Fruit fly (Drosophila melanogaster) whole organism, larva: ENCODE measurements around the gene Pfas.

Experiments used
- noc ChIP-seq: fragments of 200-800 bp; sonication (Bioruptor generic); optimal IDR thresholded peaks from 3 replicates; lab custom pipeline; 2019; ENCODE audit warnings: missing biosample characterization, mild to moderate bottlenecking, missing genetic modification characterization, moderate library complexity

Gene Pfas

DNA sequence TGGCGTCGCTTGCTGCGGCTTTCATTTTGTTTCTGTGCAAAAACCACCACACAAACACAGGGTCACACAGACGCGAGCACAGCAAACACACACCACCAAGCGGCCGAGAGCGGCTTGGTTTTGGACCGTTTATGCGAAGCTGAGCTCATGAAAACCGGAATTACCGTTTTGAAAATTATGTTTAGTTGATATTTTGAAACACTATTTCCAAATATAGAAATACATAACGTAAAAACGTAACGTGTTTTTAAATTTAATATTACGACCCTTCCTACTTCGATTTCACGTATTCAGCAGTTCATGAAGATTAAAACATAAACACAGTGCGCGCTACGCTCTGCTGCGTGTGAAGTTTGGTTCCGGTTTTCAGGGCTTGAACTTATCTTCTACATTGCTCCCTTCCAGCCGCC is 5.4 kb upstream of the Pfas start:
- peak; percentile 95 for TF ChIP-seq noc (tag; lab: Kevin White, UChicago)

DNA sequence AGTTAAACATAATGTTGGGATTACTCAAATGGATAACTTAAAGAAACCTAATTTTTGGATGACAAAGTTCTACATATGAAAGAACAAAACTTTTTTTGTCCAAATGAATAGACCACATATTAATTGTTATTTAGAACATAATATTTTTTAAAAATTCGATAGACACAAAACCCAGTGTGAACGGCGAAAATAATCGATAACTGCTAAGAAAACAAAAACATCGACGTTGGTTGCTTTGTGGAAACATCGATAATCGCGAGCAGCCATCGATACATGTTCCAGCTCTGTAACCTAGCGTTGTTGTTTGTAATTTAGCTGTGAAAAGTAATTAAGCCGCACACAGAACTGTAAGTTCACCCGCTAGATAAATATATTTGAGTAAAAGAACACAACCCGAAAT is 4.7 kb upstream of the Pfas start, which contains the start of gene CG9135:
CG9135 (plus strand) TSS at position 226 of the 400 bp plus-strand sequence.
- no peak for TF ChIP-seq noc (tag; lab: Kevin White, UChicago)

DNA sequence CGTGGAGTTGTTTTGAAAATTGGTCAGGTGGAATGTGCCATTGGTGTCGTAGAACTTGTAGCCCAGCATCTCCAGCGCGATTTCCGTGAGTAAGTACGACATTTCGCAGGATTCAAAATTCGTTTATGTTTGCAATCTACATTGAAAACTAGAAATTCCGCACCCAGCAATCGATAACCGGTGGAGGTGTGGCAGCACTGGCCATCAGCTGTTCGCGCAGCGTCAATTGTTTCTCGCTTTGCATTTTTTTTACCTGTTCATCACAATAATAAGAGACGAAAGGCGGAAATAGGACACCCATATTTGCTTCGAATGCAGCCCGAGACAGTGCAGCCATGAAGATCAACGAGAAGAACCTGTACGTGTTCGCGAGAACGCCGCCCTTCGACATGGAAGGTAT is 2.7 kb upstream of the Pfas start, which contains the start of the genes CG34179 and slmo:
CG34179 (minus strand) TSS at position 165 of the 400 bp plus-strand sequence.
slmo (minus strand) TSS at position 165 of the 400 bp plus-strand sequence.
- TF ChIP-seq noc (tag; lab: Kevin White, UChicago) = no peak

DNA sequence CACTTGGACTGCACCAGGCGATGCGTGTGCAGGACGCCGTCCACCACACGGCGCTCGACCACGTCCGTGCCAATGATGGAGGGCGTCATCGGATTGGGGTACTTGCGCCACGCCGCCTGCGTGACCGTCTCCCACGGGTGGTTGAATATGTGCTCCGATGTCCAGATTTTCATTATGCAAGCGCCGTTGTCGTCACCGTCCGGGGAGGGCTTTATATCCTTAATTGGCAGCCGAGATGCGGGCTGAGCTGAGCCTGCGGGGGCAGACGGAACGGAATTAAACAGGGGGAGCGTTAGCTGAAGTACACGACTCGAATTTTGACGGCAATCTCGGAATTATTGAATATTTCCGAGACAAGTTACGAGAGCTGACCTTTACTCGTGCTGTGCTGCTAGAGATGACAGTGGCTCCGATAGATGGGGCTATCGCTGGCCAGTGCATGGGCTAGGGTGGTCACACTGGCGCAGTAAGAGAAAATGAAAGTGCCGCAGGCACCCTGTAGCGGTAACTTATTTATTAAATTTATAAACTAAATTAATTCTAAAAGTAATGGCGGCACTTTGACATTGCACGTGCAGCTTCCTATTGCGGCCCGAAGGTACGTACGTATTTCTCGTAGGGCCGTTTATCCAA is 1.8 kb upstream of the Pfas start, which contains the start of gene IPIP:
IPIP (plus strand) TSS at position 475 of the 633 bp plus-strand sequence.
- no peak for TF ChIP-seq noc (tag; lab: Kevin White, UChicago)

DNA sequence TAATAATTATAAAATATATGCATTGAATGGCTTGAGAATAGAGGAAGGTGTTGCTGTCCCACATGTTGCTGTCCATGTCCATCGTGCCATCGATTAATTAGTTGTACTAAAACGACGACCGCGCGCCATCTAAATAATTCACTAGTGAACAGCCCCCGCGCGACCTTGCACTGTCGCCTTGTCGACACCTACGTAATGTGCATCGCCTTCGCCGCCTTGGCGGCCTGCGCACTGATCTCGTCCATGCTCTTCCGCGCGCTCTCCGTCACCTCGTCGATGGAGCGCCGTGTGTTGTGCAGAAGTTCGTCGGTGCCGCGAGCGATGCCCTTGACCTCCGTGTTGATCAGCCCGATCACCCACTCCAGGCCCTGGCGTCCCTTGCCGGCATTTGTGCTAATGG is 1.0 kb upstream of the Pfas start:
- no peak for TF ChIP-seq noc (tag; lab: Kevin White, UChicago)

DNA sequence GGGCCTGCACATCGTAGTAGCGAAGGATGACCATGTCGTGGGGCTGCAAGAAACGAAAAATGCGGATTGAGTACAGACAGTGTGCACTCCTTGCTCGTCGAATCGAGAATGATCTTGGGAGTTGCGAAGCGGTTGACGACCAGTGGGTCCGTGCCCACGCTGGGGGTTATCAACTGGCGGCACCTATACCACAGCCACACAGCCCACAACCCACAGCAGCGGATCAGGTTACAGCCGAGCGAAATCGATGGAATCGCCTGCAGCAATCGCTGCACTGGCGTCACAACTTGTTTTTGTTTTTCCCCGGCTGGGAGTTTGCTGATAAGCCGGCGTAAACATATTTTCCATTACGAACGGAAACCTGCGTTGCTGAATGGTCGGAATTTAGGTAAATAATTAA is 366 bp downstream of the Pfas start:
- no peak for TF ChIP-seq noc (tag; lab: Kevin White, UChicago)

DNA sequence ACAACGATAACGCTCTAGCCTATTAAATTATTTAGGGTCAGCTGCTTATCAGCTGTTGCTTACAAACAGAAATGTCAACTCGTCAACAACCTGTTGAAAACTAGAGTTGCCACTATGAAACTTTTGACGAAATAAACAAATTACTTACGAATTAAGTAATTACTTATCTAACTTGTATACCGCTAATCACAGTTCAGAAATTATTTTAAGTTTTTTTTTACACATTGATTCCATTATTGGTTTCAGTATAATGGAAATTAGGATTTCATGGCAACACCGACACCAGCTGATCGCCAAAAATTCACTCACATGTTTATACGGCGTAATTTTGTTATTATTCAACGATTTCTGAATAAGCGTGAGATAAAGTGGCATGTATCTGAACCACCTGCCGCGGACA is 8.0 kb downstream of the Pfas start, which contains the start of the genes CG9117 and CG31643:
CG9117 (minus strand) TSS at position 73 of the 400 bp plus-strand sequence.
CG31643 (plus strand) TSS at position 288 of the 400 bp plus-strand sequence.
- TF ChIP-seq noc (tag; lab: Kevin White, UChicago) = peak; percentile 76

DNA sequence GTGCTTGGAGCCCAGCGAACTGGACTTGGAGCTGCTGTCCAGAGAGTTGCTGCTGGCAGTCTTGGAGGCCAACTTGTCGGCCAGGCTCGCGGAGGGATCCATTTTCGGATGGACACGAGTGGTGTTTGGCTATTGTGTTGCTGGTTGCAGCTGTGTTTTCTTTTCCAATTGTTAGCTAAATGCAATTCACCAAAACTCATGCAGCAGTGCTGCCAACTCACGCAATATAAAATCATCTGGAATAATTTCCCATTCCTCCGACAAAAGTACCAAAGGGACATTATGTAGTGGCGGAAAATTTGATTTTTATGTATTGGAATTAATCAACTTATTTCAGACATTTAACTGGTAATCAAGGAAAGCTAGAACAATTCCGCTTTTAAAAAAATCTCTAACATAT is 9.1 kb downstream of the Pfas start, which contains the start of gene mtm:
mtm (minus strand) TSS at position 306 of the 400 bp plus-strand sequence.
- TF ChIP-seq noc (tag; lab: Kevin White, UChicago) = no peak

DNA sequence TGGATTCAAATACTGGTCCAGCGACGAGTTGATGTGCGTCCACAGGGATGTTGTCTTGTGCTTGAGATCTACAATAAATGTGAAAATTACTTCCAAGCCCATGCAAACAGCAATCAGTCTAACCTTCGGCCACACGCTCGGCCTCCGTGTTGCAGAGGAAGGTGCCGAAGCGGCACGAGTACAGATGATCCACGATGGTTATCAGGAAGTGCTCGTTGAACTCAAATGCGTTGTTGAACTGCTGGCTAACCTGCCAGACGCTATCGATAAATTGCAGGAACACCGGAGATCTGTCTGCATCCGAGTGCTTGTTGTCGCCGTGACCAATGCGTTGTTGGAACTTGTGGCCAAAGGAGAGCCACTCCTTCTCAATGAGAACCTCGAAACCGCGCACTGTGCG is 10.7 kb downstream of the Pfas start:
- no peak for TF ChIP-seq noc (tag; lab: Kevin White, UChicago)

DNA sequence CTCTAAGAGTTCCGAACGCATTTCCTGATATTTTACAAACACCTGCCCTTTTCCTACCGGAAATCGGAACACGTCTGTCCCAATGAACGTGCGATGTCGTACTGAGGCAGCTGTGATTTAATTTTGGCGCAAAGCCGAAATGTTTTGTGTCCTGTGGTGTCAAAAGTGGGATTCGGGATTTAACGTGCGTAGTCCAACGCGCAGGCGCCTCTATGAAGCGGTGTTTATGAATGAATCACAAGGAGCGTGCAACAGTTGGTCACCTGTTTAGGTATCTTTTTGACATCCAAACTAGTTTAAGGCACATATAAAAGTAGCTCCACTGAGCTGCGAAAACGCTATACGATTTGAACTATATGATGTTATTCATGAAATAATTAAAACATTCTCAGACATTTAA is 11.5 kb downstream of the Pfas start, which contains the start of gene CG9109:
CG9109 (minus strand) TSS at position 80 of the 400 bp plus-strand sequence.
- TF ChIP-seq noc (tag; lab: Kevin White, UChicago) = no peak

DNA sequence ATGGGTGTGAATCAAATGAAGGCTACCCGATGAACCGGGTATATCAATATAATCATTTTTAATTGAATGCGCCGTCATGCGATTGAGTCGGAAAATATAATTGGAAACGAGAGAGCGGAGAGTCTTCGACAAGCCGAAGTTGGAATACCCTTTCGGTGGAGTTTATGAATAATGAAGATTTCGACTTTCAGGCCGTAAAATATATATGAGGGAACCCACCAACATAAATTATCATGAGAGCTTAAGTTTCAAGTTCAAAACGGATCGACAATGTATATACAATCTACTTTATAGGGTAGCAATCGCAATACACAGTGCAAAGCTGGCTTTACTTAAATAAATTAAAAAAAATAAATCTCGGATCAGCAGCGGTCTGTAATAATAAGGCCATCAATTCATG is 14.0 kb downstream of the Pfas start:
- no peak for TF ChIP-seq noc (tag; lab: Kevin White, UChicago)

DNA sequence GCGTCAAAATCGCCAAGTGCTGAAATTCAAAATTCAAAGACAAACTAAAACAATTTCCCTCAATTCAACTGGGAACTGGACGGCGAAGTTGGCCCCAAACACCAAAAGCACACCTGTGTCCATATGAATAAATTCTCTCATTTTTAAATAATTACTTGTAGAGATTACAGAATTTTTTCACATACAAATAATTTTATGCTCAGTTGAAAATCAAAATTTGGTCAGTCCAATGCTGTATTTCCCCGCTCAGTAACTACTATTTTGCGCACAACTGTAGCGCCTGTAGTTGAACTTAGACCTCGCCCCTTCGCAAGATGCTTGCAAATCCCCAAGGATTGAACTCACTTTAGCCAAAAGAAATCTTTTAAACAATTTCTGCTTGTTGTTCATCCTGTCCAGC is 17.1 kb downstream of the Pfas start:
- no peak for TF ChIP-seq noc (tag; lab: Kevin White, UChicago)

DNA sequence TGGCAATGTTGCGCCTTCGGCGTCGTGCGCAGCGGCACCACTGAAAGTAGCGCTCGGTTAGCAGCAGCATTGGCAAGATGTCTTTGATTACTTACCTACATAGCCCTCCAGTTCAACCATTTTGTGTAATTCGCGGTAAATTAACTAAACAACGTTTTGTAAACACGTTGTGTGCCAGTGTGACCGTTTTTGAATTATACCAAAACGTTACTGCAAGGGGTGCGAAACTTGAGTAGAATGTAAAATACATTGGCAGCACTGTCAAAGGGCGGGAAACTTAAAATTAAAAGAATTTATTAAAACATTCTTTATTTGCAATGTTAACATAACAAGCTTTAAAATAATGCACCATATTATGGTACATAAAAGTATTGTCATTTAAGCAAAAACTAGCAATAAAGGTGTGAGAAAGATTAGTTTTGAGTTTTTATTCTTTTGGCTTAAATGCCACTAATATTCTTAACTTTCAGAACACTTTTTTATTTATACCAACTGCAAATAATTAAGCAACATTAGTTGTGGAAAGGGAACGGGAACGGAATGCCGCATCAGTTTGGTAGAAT is 21.4 kb downstream of the Pfas start, which contains the start of gene CG9107:
CG9107 (minus strand) TSS at position 195 of the 563 bp plus-strand sequence.
- no peak for TF ChIP-seq noc (tag; lab: Kevin White, UChicago)

DNA sequence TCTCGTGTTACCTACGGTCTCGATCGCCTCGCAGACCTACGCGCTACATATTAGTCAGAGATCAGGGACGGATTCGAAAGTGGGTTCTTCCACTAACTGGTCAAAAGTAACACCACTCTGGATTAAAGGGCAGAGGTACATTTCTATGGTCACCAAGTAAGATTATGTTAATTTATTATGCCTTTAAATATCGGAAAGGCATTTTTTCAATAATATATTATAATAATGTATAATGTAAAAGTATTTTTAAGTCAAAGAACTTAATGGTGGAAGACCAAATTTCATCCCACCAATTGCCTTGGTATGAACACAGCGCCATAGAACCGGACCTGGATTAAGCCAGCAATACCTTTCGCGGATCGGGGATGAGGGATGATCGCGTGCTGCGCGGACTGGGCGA is 23.1 kb downstream of the Pfas start:
- TF ChIP-seq noc (tag; lab: Kevin White, UChicago) = no peak

DNA sequence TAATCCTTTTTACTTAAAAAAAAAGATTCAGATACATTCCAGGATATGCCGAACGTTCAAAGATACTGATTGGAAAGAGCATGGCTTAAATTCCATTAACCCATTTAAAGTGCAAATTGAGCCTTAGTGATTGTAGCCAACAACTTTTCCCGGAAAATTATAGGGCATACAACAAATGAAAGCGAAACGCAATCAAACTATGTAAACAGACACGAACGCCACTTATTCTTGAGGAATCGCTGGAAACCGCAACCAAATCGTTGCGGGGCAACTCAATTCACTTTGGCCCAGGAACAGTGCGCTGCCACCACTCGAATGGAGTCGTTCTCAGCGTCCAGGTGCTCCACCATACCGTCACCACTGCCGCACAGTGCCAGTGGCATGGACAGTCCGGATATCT is 25.3 kb downstream of the Pfas start, which contains the start of gene CG13996:
CG13996 (plus strand) TSS at position 301 of the 400 bp plus-strand sequence.
- no peak for TF ChIP-seq noc (tag; lab: Kevin White, UChicago)

DNA sequence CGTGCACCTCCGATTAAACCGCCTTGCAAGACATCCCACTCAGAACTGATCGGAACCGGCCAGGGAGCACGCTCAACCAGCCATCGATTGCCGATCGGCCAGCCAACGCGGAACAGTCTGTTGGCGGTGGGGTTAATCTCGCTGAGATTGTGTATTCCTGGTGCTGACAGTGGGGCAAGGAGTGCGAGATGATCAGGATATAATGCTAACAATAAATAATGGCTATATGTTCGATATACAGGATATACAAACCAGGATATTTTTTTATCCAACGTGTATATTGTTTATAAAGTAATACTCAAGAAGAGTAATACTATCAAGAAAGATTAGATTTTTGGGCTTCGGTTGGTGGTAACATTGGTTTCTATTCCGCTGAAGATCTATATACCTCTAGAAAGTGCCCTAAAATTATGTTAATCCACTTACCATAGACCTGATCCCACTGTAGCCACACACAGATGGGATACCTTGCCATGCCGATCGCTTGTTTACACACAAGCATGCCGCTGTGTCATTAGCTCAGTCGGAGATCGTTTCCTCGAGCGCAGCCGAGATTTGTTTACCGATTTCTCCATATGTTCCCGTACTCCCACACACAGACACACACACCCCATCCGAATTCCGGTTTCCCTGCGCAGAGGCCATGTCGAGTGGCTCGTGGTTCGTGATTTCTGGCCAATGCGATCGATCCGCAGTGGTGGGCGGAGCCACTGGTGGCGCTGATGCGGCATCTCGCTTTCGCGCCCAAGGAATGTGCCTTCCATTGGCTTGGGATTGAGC is 26.3 kb downstream of the Pfas start, which contains the start of gene H2.0:
H2.0 (minus strand) TSS at position 51 of the 780 bp plus-strand sequence.
- TF ChIP-seq noc (tag; lab: Kevin White, UChicago) = no peak
